Worm (Caenorhabditis elegans) whole organism, midembryonic: ENCODE results near the gene ZK813.4.

ENCODE experiments used
- flt-1 ChIP-seq: fragments of 200-800 bp; sonication (Bioruptor generic); IDR thresholded peaks from 2 replicates; pipeline ENCODE4 v1.3.6; 2022; ENCODE audit warnings: missing genetic modification characterization, missing compliant biosample characterization
- ztf-23 ChIP-seq: fragments of 200-800 bp; sonication (Bioruptor generic); IDR thresholded peaks from 2 replicates; pipeline ENCODE4 v1.3.6; 2022; ENCODE audit warnings: missing genetic modification reagents, missing genetic modification characterization, missing compliant biosample characterization
- ztf-29 ChIP-seq: fragments of 200-800 bp; sonication (Bioruptor generic); IDR thresholded peaks from 2 replicates; pipeline ENCODE4 v1.3.6; 2022; ENCODE audit warnings: missing genetic modification reagents, missing genetic modification characterization, missing compliant biosample characterization

DNA sequence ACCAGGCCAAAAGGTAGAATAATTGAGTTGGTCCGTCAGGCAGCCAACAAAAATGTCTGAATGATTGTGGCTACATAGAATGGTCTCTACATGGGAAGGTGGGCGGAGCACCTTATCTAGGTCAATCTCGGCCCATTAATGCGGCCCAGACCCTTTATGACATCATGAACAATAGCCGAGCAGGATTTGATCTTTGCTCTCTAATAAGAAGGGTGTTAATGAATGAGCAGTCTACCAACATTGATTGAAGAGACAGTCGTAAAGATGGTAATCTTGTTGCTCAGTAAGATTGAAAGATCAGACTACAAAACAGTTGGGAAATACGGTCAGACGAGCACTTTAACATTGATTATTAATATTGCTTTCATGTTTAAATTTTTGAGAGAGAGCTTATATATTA, 29.5 kb downstream of the ZK813.4 start:
- no peak for TF ChIP-seq ztf-29 (GFP tag; lab: Robert Waterston, UW)
- TF ChIP-seq flt-1: no peak
- no peak for TF ChIP-seq ztf-23 (GFP tag; lab: Robert Waterston, UW)
